Worm (Caenorhabditis elegans): Measurements from ENCODE around the gene ubc-23.
A peak's percentile ranks its signal among the peaks of the same experiment; 100 is the strongest.

Gene ubc-23

DNA sequence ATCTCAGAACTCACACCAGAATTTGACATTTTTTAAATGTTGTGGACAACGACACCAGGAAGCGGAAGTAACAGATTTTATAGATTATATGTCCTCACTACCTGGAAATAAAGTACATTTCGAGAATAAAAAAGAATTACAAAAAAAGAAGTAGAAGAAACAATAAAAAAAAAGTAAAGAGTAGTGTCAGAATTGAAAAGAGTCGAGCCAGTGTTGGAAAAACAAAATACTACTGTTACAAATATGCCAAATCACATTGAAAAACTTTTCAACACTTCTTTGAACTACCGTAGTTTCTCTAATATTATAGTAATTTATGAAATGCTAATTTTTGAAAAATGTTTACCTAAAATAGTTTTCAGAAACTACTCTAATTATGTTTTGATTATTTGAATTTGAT is 30.7 kb downstream of the ubc-23 start, which contains the start of gene C06E2.1:
Gene C06E2.1 (minus strand): TSS at position 101 of the 400 bp plus-strand sequence.
- no peak for TF ChIP-seq lin-39 (tag; optimal IDR thresholded peaks at IDR 0.05)
- TF ChIP-seq lsy-12 (tag; optimal IDR thresholded peaks at IDR 0.05): no peak
- TF ChIP-seq egl-27 (tag; optimal IDR thresholded peaks at IDR 0.05): no peak
- no peak for TF ChIP-seq pha-4 (tag; optimal IDR thresholded peaks at IDR 0.05)
- TF ChIP-seq ztf-11 (tag; optimal IDR thresholded peaks at IDR 0.05): no peak
- TF ChIP-seq zag-1 (tag; optimal IDR thresholded peaks at IDR 0.05): no peak
- no peak for TF ChIP-seq elt-3 (tag; optimal IDR thresholded peaks at IDR 0.05)
- TF ChIP-seq fkh-2 (tag; optimal IDR thresholded peaks at IDR 0.05): no peak
- no peak for TF ChIP-seq mml-1 (tag; optimal IDR thresholded peaks at IDR 0.05)
- TF ChIP-seq ama-1 (optimal IDR thresholded peaks at IDR 0.05): no peak
- no peak for TF ChIP-seq R02D3.7 (tag; optimal IDR thresholded peaks at IDR 0.05)
- TF ChIP-seq elt-2 (tag; optimal IDR thresholded peaks at IDR 0.05): no peak
- TF ChIP-seq elt-1 (tag; optimal IDR thresholded peaks at IDR 0.05): no peak

DNA sequence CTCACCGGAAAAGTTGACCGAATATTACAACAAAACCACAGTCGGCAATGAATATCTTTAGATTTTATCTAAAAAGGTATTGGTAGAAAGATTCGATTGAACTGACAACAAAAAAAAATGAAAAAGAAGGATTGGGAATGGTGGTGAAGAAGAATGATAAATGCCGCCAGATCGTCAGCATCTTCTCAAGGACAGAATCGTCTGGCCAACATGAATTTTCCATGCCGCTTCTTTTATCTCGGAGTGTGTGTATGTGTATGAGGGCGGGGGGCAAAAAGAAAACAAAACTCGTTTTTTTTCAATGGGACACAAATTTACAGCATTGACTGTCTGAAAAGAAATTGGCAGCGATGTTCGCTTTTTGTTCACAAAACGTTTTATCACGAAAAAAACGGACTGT is 31.8 kb downstream of the ubc-23 start:
- peak; percentile 50 for TF ChIP-seq nhr-25 (tag; optimal IDR thresholded peaks at IDR 0.05)
- TF ChIP-seq snpc-4 (tag; optimal IDR thresholded peaks at IDR 0.05): no peak
- peak; percentile 72 for TF ChIP-seq elt-1 (tag; optimal IDR thresholded peaks at IDR 0.05)
- no peak for TF ChIP-seq hmg-11 (tag; optimal IDR thresholded peaks at IDR 0.05)

- TF ChIP-seq R02D3.7 (tag; optimal IDR thresholded peaks at IDR 0.05) (no peak), ceh-16 (tag; optimal IDR thresholded peaks at IDR 0.05) (no peak), egl-27 (tag; optimal IDR thresholded peaks at IDR 0.05) (no peak), eor-1 (tag; optimal IDR thresholded peaks at IDR 0.05) (no peak), nhr-43 (tag; optimal IDR thresholded peaks at IDR 0.05; ENCODE audit: poor library complexity, severe bottlenecking) (no peak), ama-1 (optimal IDR thresholded peaks at IDR 0.05) (no peak), unc-39 (tag; optimal IDR thresholded peaks at IDR 0.05) (no peak), mml-1 (tag; optimal IDR thresholded peaks at IDR 0.05) (no peak), unc-62 (GFP tag; optimal IDR thresholded peaks at IDR 0.05) (no peak)
Observed at ce11 chrX:8877162-8877561, 33.1 kb downstream of the ubc-23 start.

ce11 chrX:8878709-8879108 is 34.6 kb downstream of the ubc-23 start:
- no peak for TF ChIP-seq jun-1 (tag; optimal IDR thresholded peaks at IDR 0.05)
- no peak for TF ChIP-seq mdl-1 (tag; optimal IDR thresholded peaks at IDR 0.05)
- no peak for TF ChIP-seq ceh-28 (tag; optimal IDR thresholded peaks at IDR 0.05)
- no peak for TF ChIP-seq eor-1 (tag; optimal IDR thresholded peaks at IDR 0.05)
- TF ChIP-seq lin-39 (tag; optimal IDR thresholded peaks at IDR 0.05): no peak

ce11 chrX:8879349-8879748 is 35.3 kb downstream of the ubc-23 start, which contains the start of gene C06E2.2:
TSS of gene C06E2.2 (plus strand) at chrX:8879649.
- TF ChIP-seq unc-62 (GFP tag; optimal IDR thresholded peaks at IDR 0.05) (no peak), nhr-12 (tag; optimal IDR thresholded peaks at IDR 0.05) (no peak), fkh-2 (tag; optimal IDR thresholded peaks at IDR 0.05) (no peak), lsy-12 (tag; optimal IDR thresholded peaks at IDR 0.05) (no peak)

DNA sequence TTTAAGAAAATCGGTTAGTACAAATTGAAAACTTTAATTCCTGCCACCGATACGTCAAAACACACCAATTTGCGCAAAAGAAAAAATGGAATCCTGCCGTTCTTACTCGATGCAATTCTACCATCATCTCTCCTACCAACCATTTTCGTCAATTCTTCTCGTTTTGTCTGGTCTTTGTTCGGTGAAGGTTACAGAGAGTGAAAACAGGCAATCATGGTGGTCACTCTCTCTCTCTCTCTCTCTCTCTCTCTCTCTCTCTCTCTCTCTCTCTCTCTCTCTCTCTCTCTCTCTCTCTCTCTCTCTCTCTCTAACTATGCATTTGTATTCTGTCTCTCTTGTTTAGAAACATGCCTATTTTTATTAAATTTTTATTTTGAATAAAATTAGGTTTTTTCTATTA is 38.1 kb downstream of the ubc-23 start:
- no peak for TF ChIP-seq nhr-67 (tag; optimal IDR thresholded peaks at IDR 0.05)
- peak; percentile 42 for TF ChIP-seq nhr-25 (tag; optimal IDR thresholded peaks at IDR 0.05)

DNA sequence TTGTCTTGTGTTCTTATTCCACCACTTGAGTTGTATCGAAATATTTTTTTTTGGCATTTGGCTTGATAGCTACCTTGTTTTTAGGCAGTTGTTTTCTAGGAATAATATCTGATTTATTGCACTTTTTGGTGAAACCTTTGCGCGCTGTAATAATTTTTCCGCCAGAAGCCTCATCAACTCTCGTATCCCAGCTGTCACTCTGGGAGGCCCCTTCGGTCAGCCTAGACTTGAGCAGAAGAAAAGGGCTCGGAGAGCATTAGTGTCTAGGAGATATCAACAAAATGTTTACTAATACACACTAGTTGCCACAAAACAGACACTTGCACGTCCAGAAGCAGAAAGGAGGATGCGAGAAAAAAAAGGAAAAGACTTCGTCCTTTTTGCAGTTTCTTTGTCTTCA is 44.7 kb downstream of the ubc-23 start:
- no peak for TF ChIP-seq nhr-23 (tag; optimal IDR thresholded peaks at IDR 0.05)
- peak; percentile 14 for TF ChIP-seq nfya-1 (tag; optimal IDR thresholded peaks at IDR 0.05; ENCODE audit: insufficient read depth)
- peak; percentile 22 for TF ChIP-seq egl-5 (tag; optimal IDR thresholded peaks at IDR 0.05)
